Fruit fly (Drosophila melanogaster) whole organism, embryonic: ENCODE results near the gene bol.

ENCODE experiments used
- Atf-2 ChIP-seq: fragments of 200-800 bp; sonication (Bioruptor generic); optimal IDR thresholded peaks from 2 replicates; lab custom pipeline; 2016; ENCODE audit warnings: missing biosample characterization, missing genetic modification characterization
- Atf6 ChIP-seq: fragments of 200-800 bp; sonication (Bioruptor generic); IDR thresholded peaks from 2 replicates; pipeline ENCODE4 v1.3.6; 2022; ENCODE audit warnings: missing biosample characterization, missing genetic modification characterization
- Blimp-1 ChIP-seq: fragments of 200-800 bp; sonication (Bioruptor generic); optimal IDR thresholded peaks from 3 replicates; lab custom pipeline; 2018; ENCODE audit warnings: missing biosample characterization, missing genetic modification characterization, mild to moderate bottlenecking, moderate library complexity, missing genetic modification reagents
- Bteb2 ChIP-seq: fragments of 200-800 bp; sonication (Bioruptor generic); optimal IDR thresholded peaks from 2 replicates; lab custom pipeline; 2016; ENCODE audit warnings: missing biosample characterization, missing genetic modification characterization
- CG10274 ChIP-seq: fragments of 200-800 bp; sonication (Bioruptor generic); optimal IDR thresholded peaks from 3 replicates; lab custom pipeline; 2017; ENCODE audit warnings: missing biosample characterization, mild to moderate bottlenecking, missing genetic modification characterization
- CG11695 ChIP-seq: fragments of 200-800 bp; sonication (Bioruptor generic); IDR thresholded peaks from 3 replicates; pipeline ENCODE4 v1.3.6; 2022; ENCODE audit warnings: missing biosample characterization, missing genetic modification characterization
- CG11696 ChIP-seq: fragments of 200-800 bp; sonication (Bioruptor generic); IDR thresholded peaks from 2 replicates; pipeline ENCODE4 v1.3.6; 2022; ENCODE audit warnings: missing biosample characterization, missing genetic modification characterization
- CG12769 ChIP-seq: fragments of 200-800 bp; sonication (Bioruptor generic); optimal IDR thresholded peaks from 2 replicates; lab custom pipeline; 2019; ENCODE audit warnings: missing biosample characterization, mild to moderate bottlenecking, missing genetic modification characterization, moderate library complexity
- CG17912 ChIP-seq: fragments of 200-800 bp; sonication (Bioruptor generic); optimal IDR thresholded peaks from 2 replicates; lab custom pipeline; 2018; ENCODE audit warnings: missing biosample characterization, mild to moderate bottlenecking, missing genetic modification characterization
- CG18476 ChIP-seq: fragments of 200-800 bp; sonication (Bioruptor generic); optimal IDR thresholded peaks from 2 replicates; lab custom pipeline; 2016; ENCODE audit warnings: missing biosample characterization, mild to moderate bottlenecking, missing genetic modification characterization
- CG2712 ChIP-seq: fragments of 200-800 bp; optimal IDR thresholded peaks from 3 replicates; lab custom pipeline; 2019; ENCODE audit warnings: missing biosample characterization, mild to moderate bottlenecking, missing genetic modification characterization, moderate library complexity
- CG34224 ChIP-seq: fragments of 200-800 bp; sonication (Bioruptor generic); IDR thresholded peaks from 3 replicates; pipeline ENCODE4 v1.3.6; 2022; ENCODE audit warnings: missing biosample characterization, missing genetic modification characterization; ENCODE audit not compliant: partially characterized antibody
- CG42726 ChIP-seq: fragments of 200-800 bp; sonication (Bioruptor generic); IDR thresholded peaks from 2 replicates; pipeline ENCODE4 v1.3.6; 2022; ENCODE audit warnings: missing biosample characterization, missing genetic modification characterization; ENCODE audit not compliant: partially characterized antibody
- CG4360 ChIP-seq: fragments of 200-800 bp; sonication (Bioruptor generic); IDR thresholded peaks from 2 replicates; pipeline ENCODE4 v1.3.6; 2022; ENCODE audit warnings: missing biosample characterization, missing genetic modification characterization
- CG4424 ChIP-seq: fragments of 200-800 bp; sonication (Bioruptor generic); optimal IDR thresholded peaks from 3 replicates; lab custom pipeline; 2016; ENCODE audit warnings: missing biosample characterization, missing genetic modification characterization
- CG4617 ChIP-seq: fragments of 200-800 bp; sonication (Bioruptor generic); optimal IDR thresholded peaks from 3 replicates; lab custom pipeline; 2016; ENCODE audit warnings: missing biosample characterization, missing genetic modification characterization, borderline replicate concordance
- CG8290 ChIP-seq, 3 experiments: fragments of 200-800 bp; sonication (Bioruptor generic); optimal IDR thresholded peaks; 2 replicates each; lab custom pipeline; 2016 to 2019; ENCODE audit warnings: missing biosample characterization in 3 of 3, missing genetic modification characterization in 3 of 3, mild to moderate bottlenecking in 2 of 3, moderate library complexity in 1 of 3
- CG8944 ChIP-seq: fragments of 200-800 bp; sonication (Bioruptor generic); optimal IDR thresholded peaks from 3 replicates; lab custom pipeline; 2016; ENCODE audit warnings: missing biosample characterization, missing genetic modification characterization
- Elba2 ChIP-seq: fragments of 200-800 bp; sonication (Bioruptor generic); optimal IDR thresholded peaks from 3 replicates; lab custom pipeline; 2016; ENCODE audit warnings: missing biosample characterization, missing genetic modification characterization
- Fer2 ChIP-seq: fragments of 200-800 bp; sonication (Bioruptor generic); optimal IDR thresholded peaks from 2 replicates; lab custom pipeline; 2018; ENCODE audit warnings: missing biosample characterization, mild to moderate bottlenecking, missing genetic modification characterization, moderate library complexity
- HLH54F ChIP-seq: fragments of 200-800 bp; sonication (Bioruptor generic); optimal IDR thresholded peaks from 3 replicates; lab custom pipeline; 2016; ENCODE audit warnings: missing biosample characterization, missing genetic modification characterization
- Kr ChIP-seq: fragments of 200-800 bp; sonication (Bioruptor generic); optimal IDR thresholded peaks from 2 replicates; lab custom pipeline; 2017; ENCODE audit warnings: missing biosample characterization, mild to moderate bottlenecking, missing genetic modification characterization
- MESR4 ChIP-seq: fragments of 200-800 bp; sonication (Bioruptor generic); optimal IDR thresholded peaks from 2 replicates; lab custom pipeline; 2018; ENCODE audit warnings: missing biosample characterization, mild to moderate bottlenecking, missing genetic modification characterization, moderate library complexity
- Med ChIP-seq: fragments of 200-800 bp; sonication (Bioruptor generic); peaks from one replicate; lab custom pipeline; 2016; ENCODE audit warnings: missing biosample characterization, missing genetic modification characterization, mild to moderate bottlenecking, inconsistent platforms, moderate library complexity
- Neu2 ChIP-seq: fragments of 200-800 bp; sonication (Bioruptor generic); optimal IDR thresholded peaks from 3 replicates; lab custom pipeline; 2016; ENCODE audit warnings: missing biosample characterization, missing genetic modification characterization, borderline replicate concordance
- Nf-YB ChIP-seq: fragments of 200-800 bp; sonication (Bioruptor generic); optimal IDR thresholded peaks from 3 replicates; lab custom pipeline; 2019; ENCODE audit warnings: missing biosample characterization, mild to moderate bottlenecking, missing genetic modification characterization, moderate library complexity
- Stat92E ChIP-seq, 3 experiments: fragments of >200 bp in 2 of 3; fragments of 200-800 bp in 1 of 3; sonication (Bioruptor generic) in 1 of 3; optimal IDR thresholded peaks; 2 replicates each; lab custom pipeline; 2017 to 2019; ENCODE audit warnings: missing biosample characterization in 3 of 3, missing genetic modification characterization in 3 of 3, mild to moderate bottlenecking in 1 of 3, moderate library complexity in 1 of 3
- YL-1 ChIP-seq: fragments of 200-800 bp; sonication (Bioruptor generic); optimal IDR thresholded peaks from 3 replicates; lab custom pipeline; 2017; ENCODE audit warnings: missing biosample characterization, mild to moderate bottlenecking, missing genetic modification characterization
- ara ChIP-seq: fragments of 200-800 bp; sonication (Bioruptor generic); IDR thresholded peaks from 2 replicates; pipeline ENCODE4 v1.3.6; 2022; ENCODE audit warnings: missing biosample characterization, missing genetic modification characterization
- bsh ChIP-seq, 2 experiments: fragments of 200-800 bp; sonication (Bioruptor generic); optimal IDR thresholded peaks; 2 replicates each; lab custom pipeline; 2017 to 2018; ENCODE audit warnings: mild to moderate bottlenecking in 2 of 2, missing biosample characterization in 2 of 2, missing genetic modification characterization in 2 of 2, moderate library complexity in 1 of 2
- chinmo ChIP-seq: fragments of 200-800 bp; sonication (Bioruptor generic); IDR thresholded peaks from 4 replicates; pipeline ENCODE4 v1.3.6; 2022; ENCODE audit warnings: missing biosample characterization, missing genetic modification characterization; ENCODE audit not compliant: partially characterized antibody
- dati ChIP-seq: fragments of 200-800 bp; sonication (Bioruptor generic); IDR thresholded peaks from 2 replicates; pipeline ENCODE4 v1.3.6; 2022; ENCODE audit warnings: missing biosample characterization, missing genetic modification characterization
- eve ChIP-seq, 2 experiments: fragments of >200 bp; optimal IDR thresholded peaks; 2 replicates each; lab custom pipeline; 2017; ENCODE audit warnings: missing biosample characterization in 2 of 2, missing genetic modification characterization in 2 of 2
- eyg ChIP-seq: fragments of 200-800 bp; sonication (Bioruptor generic); optimal IDR thresholded peaks from 3 replicates; lab custom pipeline; 2016; ENCODE audit warnings: missing biosample characterization, missing genetic modification characterization
- fd96Cb ChIP-seq: fragments of 200-800 bp; sonication (Bioruptor generic); optimal IDR thresholded peaks from 2 replicates; lab custom pipeline; 2018; ENCODE audit warnings: missing biosample characterization, mild to moderate bottlenecking, missing genetic modification characterization, moderate library complexity
- inv ChIP-seq: fragments of 200-800 bp; sonication (Bioruptor generic); IDR thresholded peaks from 2 replicates; pipeline ENCODE4 v1.3.6; 2022; ENCODE audit warnings: missing biosample characterization, missing genetic modification characterization; ENCODE audit not compliant: partially characterized antibody
- lola ChIP-seq, 3 experiments: fragments of >200 bp in 2 of 3; fragments of 200-800 bp in 1 of 3; sonication (Bioruptor generic) in 1 of 3; optimal IDR thresholded peaks; 2 replicates each; lab custom pipeline; 2017 to 2019; ENCODE audit warnings: missing biosample characterization in 3 of 3, missing genetic modification characterization in 3 of 3, mild to moderate bottlenecking in 1 of 3, moderate library complexity in 1 of 3
- mirr ChIP-seq: fragments of 200-800 bp; sonication (Bioruptor generic); optimal IDR thresholded peaks from 3 replicates; lab custom pipeline; 2018; ENCODE audit warnings: missing biosample characterization, mild to moderate bottlenecking, missing genetic modification characterization
- nerfin-2 ChIP-seq: fragments of 200-800 bp; sonication (Bioruptor generic); IDR thresholded peaks from 2 replicates; pipeline ENCODE4 v1.3.6; 2022; ENCODE audit warnings: missing biosample characterization, missing genetic modification characterization; ENCODE audit not compliant: partially characterized antibody
- nom ChIP-seq: fragments of 200-800 bp; sonication (Bioruptor generic); optimal IDR thresholded peaks from 2 replicates; lab custom pipeline; 2017; ENCODE audit warnings: missing biosample characterization, missing genetic modification characterization, mild to moderate bottlenecking, moderate library complexity, missing genetic modification reagents
- pnt ChIP-seq: fragments of 200-800 bp; sonication (Bioruptor generic); optimal IDR thresholded peaks from 3 replicates; lab custom pipeline; 2016; ENCODE audit warnings: missing biosample characterization, missing genetic modification characterization
- run ChIP-seq: fragments of 200-800 bp; sonication (Bioruptor generic); optimal IDR thresholded peaks from 3 replicates; lab custom pipeline; 2018; ENCODE audit warnings: missing biosample characterization, mild to moderate bottlenecking, missing genetic modification characterization
- salm ChIP-seq: fragments of 200-800 bp; sonication (Bioruptor generic); optimal IDR thresholded peaks from 2 replicates; lab custom pipeline; 2018; ENCODE audit warnings: missing biosample characterization, mild to moderate bottlenecking, missing genetic modification characterization
- sd ChIP-seq: fragments of 200-800 bp; sonication (Bioruptor generic); optimal IDR thresholded peaks from 3 replicates; lab custom pipeline; 2018; ENCODE audit warnings: missing biosample characterization, mild to moderate bottlenecking, missing genetic modification characterization, moderate library complexity
- shn ChIP-seq: fragments of 200-800 bp; sonication (Bioruptor generic); optimal IDR thresholded peaks from 3 replicates; lab custom pipeline; 2016; ENCODE audit warnings: missing biosample characterization, missing genetic modification characterization
- sisA ChIP-seq: fragments of 200-800 bp; sonication (Bioruptor generic); IDR thresholded peaks from 2 replicates; pipeline ENCODE4 v1.3.6; 2022; ENCODE audit warnings: missing biosample characterization, missing genetic modification characterization
- twi ChIP-seq: fragments of 200-800 bp; optimal IDR thresholded peaks from 2 replicates; lab custom pipeline; 2019; ENCODE audit warnings: missing biosample characterization, mild to moderate bottlenecking, missing genetic modification characterization, moderate library complexity
- wek ChIP-seq: fragments of 200-800 bp; sonication (Bioruptor generic); optimal IDR thresholded peaks from 3 replicates; lab custom pipeline; 2018; ENCODE audit warnings: missing biosample characterization, mild to moderate bottlenecking, missing genetic modification characterization, moderate library complexity

bol gene

dm6 chr3L:9072062-9072730 is 62.0 kb downstream of the bol start (continued):
- TF ChIP-seq Stat92E (GFP tag; optimal IDR thresholded peaks at IDR 0.05; lab: Kevin White, UChicago) (no peak), Elba2 (GFP tag; lab: Kevin White, UChicago) (peak; percentile 18), CG10274 (GFP tag; lab: Kevin White, UChicago) (no peak), CG4617 (GFP tag; lab: Kevin White, UChicago) (peak; percentile 2), lola (GFP tag; optimal IDR thresholded peaks at IDR 0.05; lab: Kevin White, UChicago) (no peak), Nf-YB (no peak), fd96Cb (tag; lab: Kevin White, UChicago) (no peak), sisA (no peak), CG42726 (GFP tag; lab: Robert Waterston, UW) (no peak), Med (peak; percentile 47), CG18476 (no peak), HLH54F (GFP tag; lab: Kevin White, UChicago) (no peak), Blimp-1 (GFP tag; lab: Kevin White, UChicago) (peak; percentile 20), CG17912 (GFP tag; lab: Kevin White, UChicago) (no peak), nom (GFP tag; lab: Kevin White, UChicago) (peak; percentile 7), CG12769 (tag; lab: Kevin White, UChicago) (no peak), chinmo (GFP tag; lab: Robert Waterston, UW) (peak; percentile 85; the same call in 1 of the 4 replicates), Atf-2 (no peak), salm (tag; lab: Kevin White, UChicago) (no peak), run (tag; lab: Kevin White, UChicago) (no peak), twi (no peak), Neu2 (GFP tag; lab: Kevin White, UChicago) (no peak), wek (GFP tag; lab: Kevin White, UChicago) (peak; percentile 71), shn (no peak), CG2712 (no peak), ara (GFP tag; lab: Robert Waterston, UW) (no peak), Atf6 (GFP tag; lab: Robert Waterston, UW) (no peak), eyg (no peak), mirr (GFP tag; lab: Kevin White, UChicago) (peak; percentile 41), Fer2 (tag; lab: Kevin White, UChicago) (no peak), CG4424 (GFP tag; lab: Kevin White, UChicago) (no peak), CG8944 (GFP tag; lab: Kevin White, UChicago) (no peak), MESR4 (GFP tag; lab: Kevin White, UChicago) (peak; percentile 88), CG11696 (no peak), Kr (GFP tag; lab: Kevin White, UChicago) (no peak), CG11695 (no peak), inv (no peak), CG8290 (GFP tag; optimal IDR thresholded peaks at IDR 0.05; lab: Kevin White, UChicago) (no peak), CG8290 (tag; optimal IDR thresholded peaks at IDR 0.05; lab: Kevin White, UChicago) (peak in 1 of 2 experiments; percentile 2), dati (GFP tag; lab: Robert Waterston, UW) (no peak), CG34224 (GFP tag; lab: Robert Waterston, UW) (0 out of 3 replicates have a peak, but pooled peaks have one; percentile 11), CG4360 (GFP tag; lab: Robert Waterston, UW) (0 out of 2 replicates have a peak, but pooled peaks have one; percentile 31), YL-1 (GFP tag; lab: Kevin White, UChicago) (peak; percentile 60), pnt (GFP tag; lab: Kevin White, UChicago) (no peak), nerfin-2 (GFP tag; lab: Robert Waterston, UW) (no peak), sd (tag; lab: Kevin White, UChicago) (peak; percentile 12), Bteb2 (GFP tag; lab: Kevin White, UChicago) (no peak), bsh (GFP tag; optimal IDR thresholded peaks at IDR 0.05; lab: Kevin White, UChicago) (no peak), eve (GFP tag; optimal IDR thresholded peaks at IDR 0.05; lab: Kevin White, UChicago) (peak in 1 of 2 experiments; percentile 51)
